Worm (Caenorhabditis elegans) whole organism, midembryonic: ENCODE data around the gene alh-6.

Experiments used
- T22C8.4 ChIP-seq: fragments of 200-800 bp; sonication (Bioruptor generic); IDR thresholded peaks from 2 replicates; pipeline ENCODE4 v1.3.6; 2022; ENCODE audit warnings: missing genetic modification characterization, missing compliant biosample characterization
- cog-1 ChIP-seq: sonication (generic microtip); optimal IDR thresholded peaks from 2 replicates; lab custom pipeline; 2016; ENCODE audit warnings: missing genetic modification characterization, missing compliant biosample characterization
- flt-1 ChIP-seq: fragments of 200-800 bp; sonication (Bioruptor generic); IDR thresholded peaks from 2 replicates; pipeline ENCODE4 v1.3.6; 2022; ENCODE audit warnings: missing genetic modification characterization, missing compliant biosample characterization
- klf-2 ChIP-seq: fragments of 200-800 bp; sonication (Bioruptor generic); conservative IDR thresholded peaks from 2 replicates; pipeline ENCODE4 v1.3.6; 2022; ENCODE audit warnings: missing genetic modification reagents, missing genetic modification characterization, missing compliant biosample characterization
- med-1 ChIP-seq: sonication (generic microtip); optimal IDR thresholded peaks from 2 replicates; lab custom pipeline; 2017; ENCODE audit warnings: missing genetic modification characterization, mild to moderate bottlenecking, missing compliant biosample characterization, antibody characterized with exemption, missing genetic modification reagents; ENCODE audit not compliant: insufficient read depth
- tab-1 ChIP-seq: fragments of 200-800 bp; sonication (Bioruptor generic); IDR thresholded peaks from 2 replicates; pipeline ENCODE4 v1.3.6; 2022; ENCODE audit warnings: missing genetic modification characterization, missing compliant biosample characterization
- ztf-23 ChIP-seq: fragments of 200-800 bp; sonication (Bioruptor generic); IDR thresholded peaks from 2 replicates; pipeline ENCODE4 v1.3.6; 2022; ENCODE audit warnings: missing genetic modification reagents, missing genetic modification characterization, missing compliant biosample characterization
- ztf-29 ChIP-seq: fragments of 200-800 bp; sonication (Bioruptor generic); IDR thresholded peaks from 2 replicates; pipeline ENCODE4 v1.3.6; 2022; ENCODE audit warnings: missing genetic modification reagents, missing genetic modification characterization, missing compliant biosample characterization

- TF ChIP-seq tab-1 (GFP tag; lab: Robert Waterston, UW) (peak; percentile 69; the same call in 1 of the 2 replicates), klf-2 (GFP tag; lab: Robert Waterston, UW) (peak; percentile 47; the same call in 1 of the 2 replicates), flt-1 (GFP tag; lab: Robert Waterston, UW) (peak; percentile 86), T22C8.4 (GFP tag; lab: Robert Waterston, UW) (peak; percentile 69), ztf-23 (GFP tag; lab: Robert Waterston, UW) (peak; percentile 92), ztf-29 (GFP tag; lab: Robert Waterston, UW) (0 out of 2 replicates have a peak, but pooled peaks have one; percentile 16), med-1 (GFP tag; lab: Kevin White, UChicago) (no peak), cog-1 (peak; percentile 80)
These were observed 10.5 kb upstream of the alh-6 start for ce11 chrII:1320412-1320811.
